Worm (Caenorhabditis elegans): ENCODE results near the gene Y51H4A.935.
A peak's percentile ranks its signal among the peaks of the same experiment; 100 is the strongest.
"Not testable (repeated sequence)": the region's sequence is repeated elsewhere in the genome, so short reads cannot be mapped to it uniquely, and the experiment has no call there.

Gene Y51H4A.935

ce11 chrIV:16482790-16483189 is 24.2 kb downstream of the Y51H4A.935 start:
- TF ChIP-seq sptf-1 (tag; optimal IDR thresholded peaks at IDR 0.05) (no peak), zip-8 (tag; optimal IDR thresholded peaks at IDR 0.05) (no peak), ceh-39 (tag; optimal IDR thresholded peaks at IDR 0.05) (no peak), nhr-28 (tag; optimal IDR thresholded peaks at IDR 0.05) (no peak), unc-39 (tag; optimal IDR thresholded peaks at IDR 0.05) (no peak), mep-1 (tag; optimal IDR thresholded peaks at IDR 0.05) (no peak), snpc-4 (tag; optimal IDR thresholded peaks at IDR 0.05) (no peak), bed-3 (GFP tag; optimal IDR thresholded peaks at IDR 0.05) (no peak), unc-62 (GFP tag; optimal IDR thresholded peaks at IDR 0.05) (no peak), mab-5 (tag; optimal IDR thresholded peaks at IDR 0.05) (no peak)

- TF ChIP-seq ceh-83 (GFP tag; optimal IDR thresholded peaks at IDR 0.05); lin-32 (GFP tag; optimal IDR thresholded peaks at IDR 0.05); sptf-1 (tag; optimal IDR thresholded peaks at IDR 0.05): not testable (repeated sequence)
These were observed 26.1 kb downstream of the Y51H4A.935 start, which contains the start of gene Y51H4A.938 for ce11 chrIV:16480888-16481287. Gene Y51H4A.938, plus strand, starts transcription at chrIV:16481188.

DNA sequence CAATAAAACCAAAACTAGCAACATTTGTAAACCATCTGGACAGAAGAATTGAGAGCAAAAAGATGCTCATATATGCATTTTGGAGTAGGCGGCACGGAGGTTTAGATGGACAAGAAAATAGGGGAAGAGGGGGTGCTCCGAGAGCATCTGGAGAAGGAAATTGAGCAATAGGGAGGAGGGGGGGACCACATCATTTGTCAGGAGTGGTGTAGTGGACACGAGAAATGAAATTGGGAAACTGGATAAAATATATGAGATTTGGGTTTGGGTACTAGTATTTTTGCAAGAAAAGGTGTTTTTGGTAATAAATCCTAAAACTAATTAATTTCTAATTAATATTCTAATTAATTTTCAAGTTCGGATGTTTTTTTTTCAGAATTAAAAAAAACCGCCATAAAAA is 29.9 kb downstream of the Y51H4A.935 start, which contains the start of gene Y51H4A.1:
TSS of gene Y51H4A.1 (minus strand) at position 127 of the 400 bp plus-strand sequence.
- no peak for TF ChIP-seq nhr-28 (tag; optimal IDR thresholded peaks at IDR 0.05)
- TF ChIP-seq ces-1 (GFP tag; optimal IDR thresholded peaks at IDR 0.05) = peak; percentile 74

DNA sequence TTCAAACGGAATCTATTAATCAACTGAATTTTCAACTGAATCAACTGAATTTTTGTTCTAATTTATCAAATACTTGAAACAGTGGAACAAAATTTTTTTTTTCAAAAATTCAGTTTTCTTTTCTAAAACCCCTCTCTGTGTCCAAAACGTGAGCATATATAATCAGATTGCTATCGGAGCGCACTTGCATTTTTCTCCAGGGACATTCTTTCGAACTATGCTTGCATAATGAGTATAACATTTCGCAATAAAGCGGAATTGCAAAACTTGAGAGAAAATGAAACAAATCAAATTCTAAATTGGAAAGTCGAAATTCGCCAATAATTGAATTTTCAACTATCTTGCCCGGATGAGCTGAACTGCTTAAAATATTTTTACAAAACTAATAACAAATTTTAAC is 31.0 kb downstream of the Y51H4A.935 start:
- TF ChIP-seq ces-1 (GFP tag; optimal IDR thresholded peaks at IDR 0.05) (peak; percentile 87), M03D4.4 (tag; optimal IDR thresholded peaks at IDR 0.05) (no peak), blmp-1 (tag; optimal IDR thresholded peaks at IDR 0.05) (no peak), cnd-1 (tag; optimal IDR thresholded peaks at IDR 0.05) (no peak), mep-1 (tag; optimal IDR thresholded peaks at IDR 0.05) (no peak)

- TF ChIP-seq pha-4 (tag; optimal IDR thresholded peaks at IDR 0.05) (no peak), mab-5 (tag; optimal IDR thresholded peaks at IDR 0.05) (no peak), cnd-1 (tag; optimal IDR thresholded peaks at IDR 0.05) (no peak), lin-13 (tag; optimal IDR thresholded peaks at IDR 0.05) (no peak)
These were observed 35.5 kb downstream of the Y51H4A.935 start for ce11 chrIV:16471569-16471968.

DNA sequence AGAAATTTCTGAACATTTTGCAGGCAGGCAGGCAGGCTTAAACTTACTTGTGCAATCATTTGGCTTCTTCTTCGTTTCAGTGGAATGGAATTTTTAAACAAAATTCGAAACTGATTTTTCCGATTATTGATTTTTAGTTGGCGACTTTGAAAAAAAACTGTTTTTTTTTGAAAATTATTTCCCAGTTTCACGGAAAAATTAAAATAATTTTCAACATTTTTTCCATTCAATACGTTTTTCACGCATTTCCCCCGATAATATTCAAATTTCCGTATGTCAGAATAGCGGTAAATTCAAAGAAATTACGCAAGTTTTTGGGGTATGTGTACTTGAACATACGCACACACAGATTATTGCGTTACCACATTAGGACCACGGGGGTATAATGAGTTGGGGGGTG is 36.1 kb downstream of the Y51H4A.935 start, which contains the start of gene VY10G11R.1:
TSS of gene VY10G11R.1 (minus strand) at position 101 of the 400 bp plus-strand sequence.
- not testable (repeated sequence) for TF ChIP-seq mep-1, pha-4, snpc-4 (tag; optimal IDR thresholded peaks at IDR 0.05)
